Worm (Caenorhabditis elegans) whole organism, L3 larva: Measurements from ENCODE around the gene dyf-19.
"Not testable (repeated sequence)": the region's sequence is repeated elsewhere in the genome, so short reads cannot be mapped to it uniquely, and the experiment has no call there.

Source experiments
- R02D3.7 ChIP-seq: fragments of 150-350 bp; optimal IDR thresholded peaks from 2 replicates; lab custom pipeline; 2014; ENCODE audit warnings: missing biosample characterization, missing genetic modification characterization
- elt-3 ChIP-seq, 3 experiments: fragments of 150-350 bp in 1 of 3; sonication (generic microtip) in 2 of 3; optimal IDR thresholded peaks; 2 replicates in 2 of 3; 4 replicates in 1 of 3; lab custom pipeline; 2014 to 2017; ENCODE audit warnings: missing biosample characterization in 3 of 3, missing genetic modification characterization in 3 of 3

DNA sequence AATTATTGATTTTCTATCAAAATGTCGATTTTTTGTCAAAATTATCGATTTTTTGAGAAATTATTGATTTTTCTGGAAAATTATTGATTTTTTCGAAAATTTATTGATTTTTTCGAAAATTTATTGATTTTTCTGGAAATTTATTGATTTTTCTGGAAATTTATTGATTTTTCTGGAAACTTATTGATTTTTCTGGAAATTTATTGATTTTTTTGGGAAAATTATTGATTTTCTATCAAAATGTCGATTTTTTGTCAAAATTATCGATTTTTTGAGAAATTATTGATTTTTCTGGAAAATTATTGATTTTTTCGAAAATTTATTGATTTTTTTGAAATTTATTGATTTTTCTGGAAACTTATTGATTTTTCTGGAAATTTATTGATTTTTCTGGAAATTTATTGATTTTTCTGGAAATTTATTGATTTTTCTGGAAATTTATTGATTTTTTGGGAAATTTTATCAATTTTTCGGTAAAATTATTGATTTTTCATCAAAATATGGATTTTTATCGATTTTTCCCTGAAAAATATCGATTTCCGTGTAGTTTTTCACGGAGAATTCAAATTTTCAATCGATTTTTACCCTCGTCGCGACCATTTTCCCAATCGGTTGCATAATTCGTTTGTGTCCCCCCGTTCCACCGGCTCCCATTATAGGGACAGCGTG is 10.8 kb downstream of the dyf-19 start:
- not testable (repeated sequence) for TF ChIP-seq elt-3 (tag; optimal IDR thresholded peaks at IDR 0.05; lab: Kevin White, UChicago); R02D3.7 (tag; lab: Kevin White, UChicago)
